Fruit fly (Drosophila melanogaster): ENCODE results near the gene Lip1.

Lip1 gene

dm6 chr2L:10697992-10698391 lies 3.4 kb downstream of the Lip1 start, which contains the start of gene CG7300 (continued):
- no peak for TF ChIP-seq btn (GFP tag; optimal IDR thresholded peaks at IDR 0.05)
- no peak for TF ChIP-seq Elba2 (GFP tag; optimal IDR thresholded peaks at IDR 0.05)
- peak; percentile 18 for TF ChIP-seq tio (GFP tag; optimal IDR thresholded peaks at IDR 0.05)
- peak; percentile 6 to 40 for TF ChIP-seq Hr51 (GFP tag; optimal IDR thresholded peaks at IDR 0.05)
- TF ChIP-seq Stat92E (GFP tag; optimal IDR thresholded peaks at IDR 0.05), result no peak
- TF ChIP-seq NfI (GFP tag; optimal IDR thresholded peaks at IDR 0.05), result peak; percentile 46
- no peak for TF ChIP-seq ranshi (GFP tag; IDR thresholded peaks at IDR 0.05)
- no peak for TF ChIP-seq CG17912 (GFP tag; optimal IDR thresholded peaks at IDR 0.05)
- TF ChIP-seq fd3F (GFP tag; optimal IDR thresholded peaks at IDR 0.05), result peak; percentile 54
- TF ChIP-seq CG6254 (GFP tag; optimal IDR thresholded peaks at IDR 0.05), result peak; percentile 9
- TF ChIP-seq caup (GFP tag; optimal IDR thresholded peaks at IDR 0.05; ENCODE audit: severe bottlenecking), result peak; percentile 45
- peak; percentile 26 for TF ChIP-seq scrt (GFP tag; optimal IDR thresholded peaks at IDR 0.05)
- TF ChIP-seq CG11695 (GFP tag; IDR thresholded peaks at IDR 0.05), result peak; percentile 69; the same call in 2 of the 3 replicates
- peak; percentile 77 for TF ChIP-seq gem (tag; optimal IDR thresholded peaks at IDR 0.05)
- no peak for TF ChIP-seq CG3163 (GFP tag; optimal IDR thresholded peaks at IDR 0.05)
- no peak for TF ChIP-seq CG1792 (GFP tag; optimal IDR thresholded peaks at IDR 0.05)
- TF ChIP-seq lilli (GFP tag; optimal IDR thresholded peaks at IDR 0.05), result peak; percentile 62
- TF ChIP-seq schlank (tag; optimal IDR thresholded peaks at IDR 0.05), result peak; percentile 8
- TF ChIP-seq ken (GFP tag; IDR thresholded peaks at IDR 0.05), result no peak
- peak in 1 of 3 experiments; percentile 21 for TF ChIP-seq lola (GFP tag; optimal IDR thresholded peaks at IDR 0.05)
- TF ChIP-seq CG34224 (GFP tag; IDR thresholded peaks at IDR 0.05; ENCODE audit: partially characterized antibody), result no peak
- TF ChIP-seq CG2120 (GFP tag; optimal IDR thresholded peaks at IDR 0.05), result peak; percentile 83
- TF ChIP-seq Dek (tag; optimal IDR thresholded peaks at IDR 0.05), result peak; percentile 47
- TF ChIP-seq NFAT (GFP tag; IDR thresholded peaks at IDR 0.05), result peak; percentile 64; the same call in 1 of the 2 replicates
- peak; percentile 80 for TF ChIP-seq sens (GFP tag)
- TF ChIP-seq CG6813 (GFP tag; optimal IDR thresholded peaks at IDR 0.05), result peak; percentile 8
- no peak for TF ChIP-seq sug (tag; optimal IDR thresholded peaks at IDR 0.05)
- no peak for TF ChIP-seq Usf (GFP tag; optimal IDR thresholded peaks at IDR 0.05)
- TF ChIP-seq ERR (GFP tag; optimal IDR thresholded peaks at IDR 0.05), result no peak
- TF ChIP-seq grn (GFP tag; optimal IDR thresholded peaks at IDR 0.05), result no peak
- peak; percentile 9 for TF ChIP-seq CG30431 (GFP tag; optimal IDR thresholded peaks at IDR 0.05)
- no peak for TF ChIP-seq da (GFP tag; optimal IDR thresholded peaks at IDR 0.05)
- peak; percentile 8 for TF ChIP-seq CG14710 (tag; optimal IDR thresholded peaks at IDR 0.05)
- no peak for TF ChIP-seq Ets97D (GFP tag; optimal IDR thresholded peaks at IDR 0.05)
- TF ChIP-seq Nf-YA (GFP tag; IDR thresholded peaks at IDR 0.05), result no peak
- TF ChIP-seq CG12219 (GFP tag; optimal IDR thresholded peaks at IDR 0.05), result peak; percentile 23
- TF ChIP-seq eve (GFP tag; optimal IDR thresholded peaks at IDR 0.05), result no peak
- TF ChIP-seq mirr (GFP tag; optimal IDR thresholded peaks at IDR 0.05), result no peak
- peak; percentile 16 for TF ChIP-seq Max (GFP tag; optimal IDR thresholded peaks at IDR 0.05)
- no peak for TF ChIP-seq CG15011 (GFP tag; optimal IDR thresholded peaks at IDR 0.05)
- TF ChIP-seq CG10209 (GFP tag; optimal IDR thresholded peaks at IDR 0.05), result peak; percentile 31
- no peak for TF ChIP-seq sima (GFP tag; optimal IDR thresholded peaks at IDR 0.05)
- peak; percentile 49 for TF ChIP-seq CG14441 (GFP tag; IDR thresholded peaks at IDR 0.05)
- TF ChIP-seq Hey (tag; optimal IDR thresholded peaks at IDR 0.05), result no peak
- peak; percentile 73 for TF ChIP-seq row (GFP tag; IDR thresholded peaks at IDR 0.05)
- TF ChIP-seq ato (GFP tag; IDR thresholded peaks at IDR 0.05; ENCODE audit: partially characterized antibody), result no peak
- no peak for TF ChIP-seq CG7987 (GFP tag; optimal IDR thresholded peaks at IDR 0.05)
- TF ChIP-seq disco-r (GFP tag; optimal IDR thresholded peaks at IDR 0.05), result no peak
- TF ChIP-seq CG7556 (GFP tag; optimal IDR thresholded peaks at IDR 0.05), result peak; percentile 36
- TF ChIP-seq dmrt99B (tag; optimal IDR thresholded peaks at IDR 0.05), result peak; percentile 56
